Fruit fly (Drosophila melanogaster): ENCODE results near the gene CG3323.

The CG3323 gene

dm6 chrX:5317170-5317569, 11.7 kb upstream of the CG3323 start, which contains the start of the genes CG15930 and Sas10 (continued):
- TF ChIP-seq pan (optimal IDR thresholded peaks at IDR 0.05) (no peak), pan (GFP tag; optimal IDR thresholded peaks at IDR 0.05 in 1 of 2, IDR thresholded peaks at IDR 0.05 in 1 of 2) (no peak), pnt (GFP tag; optimal IDR thresholded peaks at IDR 0.05) (no peak), CG42726 (GFP tag; IDR thresholded peaks at IDR 0.05; ENCODE audit: partially characterized antibody) (no peak), p53 (GFP tag; optimal IDR thresholded peaks at IDR 0.05) (no peak), tna (GFP tag; IDR thresholded peaks at IDR 0.05; ENCODE audit: partially characterized antibody) (no peak), Sry-β (GFP tag; optimal IDR thresholded peaks at IDR 0.05) (no peak), tio (GFP tag; optimal IDR thresholded peaks at IDR 0.05) (no peak), inv (GFP tag; IDR thresholded peaks at IDR 0.05; ENCODE audit: partially characterized antibody) (peak; percentile 20; the same call in 1 of the 2 replicates), Ada2b (GFP tag; IDR thresholded peaks at IDR 0.05) (no peak), CG2889 (GFP tag; IDR thresholded peaks at IDR 0.05) (no peak), CG17802 (tag; optimal IDR thresholded peaks at IDR 0.05) (no peak), CG33557 (GFP tag; optimal IDR thresholded peaks at IDR 0.05) (no peak), gt (GFP tag; IDR thresholded peaks at IDR 0.05) (no peak), ap (GFP tag; IDR thresholded peaks at IDR 0.05) (no peak), Nf-YC (tag; optimal IDR thresholded peaks at IDR 0.05) (no peak), CG8290 (GFP tag; optimal IDR thresholded peaks at IDR 0.05) (peak; percentile 60), CG8290 (tag; optimal IDR thresholded peaks at IDR 0.05) (peak in 1 of 2 experiments; percentile 3), mam (GFP tag; optimal IDR thresholded peaks at IDR 0.05) (no peak), CG6791 (GFP tag; IDR thresholded peaks at IDR 0.05; ENCODE audit: partially characterized antibody) (peak; percentile 53; the same call in 1 of the 3 replicates), br (optimal IDR thresholded peaks at IDR 0.05) (no peak), CG3838 (GFP tag; optimal IDR thresholded peaks at IDR 0.05) (no peak), NFAT (GFP tag; IDR thresholded peaks at IDR 0.05) (no peak), exex (tag; optimal IDR thresholded peaks at IDR 0.05) (no peak), prd (optimal IDR thresholded peaks at IDR 0.05) (no peak), prd (GFP tag; IDR thresholded peaks at IDR 0.05) (no peak), ERR (GFP tag; optimal IDR thresholded peaks at IDR 0.05) (no peak), wor (GFP tag; IDR thresholded peaks at IDR 0.05) (no peak), lola (GFP tag; optimal IDR thresholded peaks at IDR 0.05) (no peak), her (GFP tag; optimal IDR thresholded peaks at IDR 0.05) (no peak), Dll (GFP tag; IDR thresholded peaks at IDR 0.05; ENCODE audit: partially characterized antibody) (peak; percentile 23; the same call in 1 of the 4 replicates), tin (GFP tag; optimal IDR thresholded peaks at IDR 0.05) (no peak), Poxn (GFP tag; IDR thresholded peaks at IDR 0.05) (no peak), CG10147 (GFP tag; optimal IDR thresholded peaks at IDR 0.05) (no peak), abd-A (tag; optimal IDR thresholded peaks at IDR 0.05) (no peak), Ravus (GFP tag; IDR thresholded peaks at IDR 0.05) (no peak), CG17612 (GFP tag; IDR thresholded peaks at IDR 0.05) (no peak), oc (tag; optimal IDR thresholded peaks at IDR 0.05) (no peak), Bgb (GFP tag; IDR thresholded peaks at IDR 0.05; ENCODE audit: partially characterized antibody) (peak; percentile 47; the same call in 1 of the 2 replicates), Jarid2 (GFP tag; optimal IDR thresholded peaks at IDR 0.05) (no peak), Dref (GFP tag; IDR thresholded peaks at IDR 0.05) (peak; percentile 72), HLH4C (GFP tag; IDR thresholded peaks at IDR 0.05; ENCODE audit: partially characterized antibody) (no peak), pfk (GFP tag; optimal IDR thresholded peaks at IDR 0.05) (no peak), CG3281 (GFP tag; optimal IDR thresholded peaks at IDR 0.05) (no peak), CG8388 (GFP tag; optimal IDR thresholded peaks at IDR 0.05) (no peak), Trl (optimal IDR thresholded peaks at IDR 0.05) (no peak), Trl (GFP tag; optimal IDR thresholded peaks at IDR 0.05) (no peak), Myb (GFP tag; optimal IDR thresholded peaks at IDR 0.05) (peak; percentile 67), Dip2 (GFP tag; IDR thresholded peaks at IDR 0.05) (no peak), zfh1 (GFP tag; IDR thresholded peaks at IDR 0.05) (no peak), cg (GFP tag; optimal IDR thresholded peaks at IDR 0.05) (no peak), nmo (GFP tag; optimal IDR thresholded peaks at IDR 0.05) (no peak)
